Worm (Caenorhabditis elegans) whole organism, early embryonic: ENCODE measurements around the gene C25F6.8.

Experiments
- B0310.2 ChIP-seq: sonication (generic microtip); optimal IDR thresholded peaks from 2 replicates; lab custom pipeline; 2016; ENCODE audit warnings: mild to moderate bottlenecking, missing genetic modification characterization, missing compliant biosample characterization
- F13C5.2 ChIP-seq: sonication (generic microtip); optimal IDR thresholded peaks from 2 replicates; lab custom pipeline; 2017; ENCODE audit warnings: mild to moderate bottlenecking, missing genetic modification characterization, inconsistent platforms, missing compliant biosample characterization
- aly-1 ChIP-seq: sonication (generic microtip); optimal IDR thresholded peaks from 2 replicates; lab custom pipeline; 2016; ENCODE audit warnings: missing genetic modification characterization, missing compliant biosample characterization
- ama-1 ChIP-seq: fragments of 150-350 bp; optimal IDR thresholded peaks from 2 replicates; lab custom pipeline; 2014
- ceh-13 ChIP-seq: fragments of 200-800 bp; sonication (Bioruptor generic); optimal IDR thresholded peaks from 2 replicates; lab custom pipeline; 2018; ENCODE audit warnings: mild to moderate bottlenecking, missing genetic modification characterization, missing compliant biosample characterization
- ceh-36 ChIP-seq: sonication (generic microtip); optimal IDR thresholded peaks from 2 replicates; lab custom pipeline; 2016; ENCODE audit warnings: missing genetic modification characterization, inconsistent platforms, missing compliant biosample characterization
- ets-7 ChIP-seq: sonication (generic microtip); optimal IDR thresholded peaks from 2 replicates; lab custom pipeline; 2016; ENCODE audit warnings: missing genotype, missing genetic modification characterization, missing compliant biosample characterization
- flt-1 ChIP-seq: fragments of 200-800 bp; sonication (Bioruptor generic); IDR thresholded peaks from 2 replicates; pipeline ENCODE4 v1.3.6; 2022; ENCODE audit warnings: missing genetic modification characterization, missing compliant biosample characterization
- hmbx-1 ChIP-seq: sonication (generic microtip); optimal IDR thresholded peaks from 2 replicates; lab custom pipeline; 2016; ENCODE audit warnings: mild to moderate bottlenecking, missing genetic modification characterization, missing compliant biosample characterization
- hmg-4 ChIP-seq: fragments of 200-800 bp; sonication (Bioruptor generic); optimal IDR thresholded peaks from 2 replicates; lab custom pipeline; 2018; ENCODE audit warnings: mild to moderate bottlenecking, missing genetic modification characterization, missing compliant biosample characterization
- hnd-1 ChIP-seq: sonication (generic microtip); optimal IDR thresholded peaks from 2 replicates; lab custom pipeline; 2016; ENCODE audit warnings: missing genetic modification characterization, missing compliant biosample characterization
- pes-1 ChIP-seq: fragments of 200-800 bp; sonication (Bioruptor generic); IDR thresholded peaks from 2 replicates; pipeline ENCODE4 v1.3.6; 2022; ENCODE audit warnings: missing genetic modification reagents, missing genetic modification characterization, missing compliant biosample characterization
- scrt-1 ChIP-seq: fragments of 200-800 bp; sonication (Bioruptor generic); IDR thresholded peaks from 2 replicates; pipeline ENCODE4 v1.3.6; 2022; ENCODE audit warnings: missing genetic modification characterization, missing compliant biosample characterization
- sea-1 ChIP-seq: fragments of 200-800 bp; sonication (Bioruptor generic); conservative IDR thresholded peaks from 2 replicates; pipeline ENCODE4 v1.3.6; 2022; ENCODE audit warnings: missing genetic modification characterization, missing compliant biosample characterization
- tbx-11 ChIP-seq: fragments of 200-800 bp; sonication (Bioruptor generic); IDR thresholded peaks from 2 replicates; pipeline ENCODE4 v1.3.6; 2022; ENCODE audit warnings: missing genetic modification characterization, missing compliant biosample characterization
- tbx-37 ChIP-seq: fragments of 200-800 bp; sonication (Bioruptor generic); conservative IDR thresholded peaks from 2 replicates; pipeline ENCODE4 v1.3.6; 2022; ENCODE audit warnings: missing genetic modification reagents, missing genetic modification characterization, missing compliant biosample characterization
- tra-4 ChIP-seq: sonication (generic microtip); optimal IDR thresholded peaks from 2 replicates; lab custom pipeline; 2017; ENCODE audit warnings: missing genetic modification characterization, missing compliant biosample characterization

Gene C25F6.8

DNA sequence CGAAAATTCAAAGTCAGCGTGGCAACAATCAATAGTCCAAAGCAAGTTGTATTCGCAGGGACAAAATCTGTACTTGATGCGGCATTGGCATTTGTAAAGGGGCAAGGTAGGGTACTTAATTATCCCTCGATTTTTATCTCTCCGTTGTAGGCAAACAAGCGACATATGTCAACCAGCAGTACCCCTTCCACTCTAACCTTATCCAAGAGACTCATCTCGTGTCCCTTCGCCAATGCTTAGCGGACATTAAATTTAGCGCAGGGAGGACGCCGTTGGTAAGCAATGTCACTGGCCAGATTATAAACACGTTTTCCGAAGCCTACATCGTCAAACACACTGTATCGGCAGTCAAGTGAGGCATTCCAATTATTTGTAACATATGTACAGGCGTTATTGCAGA is 18.7 kb upstream of the C25F6.8 start:
- TF ChIP-seq flt-1 (peak; percentile 67), tbx-11 (GFP tag; lab: Robert Waterston, UW) (peak; percentile 75), ceh-36 (tag; lab: Kevin White, UChicago) (peak; percentile 35), ceh-13 (GFP tag; lab: Kevin White, UChicago) (peak; percentile 36), hnd-1 (tag; lab: Kevin White, UChicago) (no peak), sea-1 (GFP tag; lab: Robert Waterston, UW) (0 out of 2 replicates have a peak, but pooled peaks have one; percentile 40), tbx-37 (peak; percentile 68; the same call in 1 of the 2 replicates), F13C5.2 (peak; percentile 97), hmg-4 (GFP tag; lab: Kevin White, UChicago) (peak; percentile 93), scrt-1 (GFP tag; lab: Robert Waterston, UW) (0 out of 2 replicates have a peak, but pooled peaks have one; percentile 41), pes-1 (GFP tag; lab: Robert Waterston, UW) (no peak)

DNA sequence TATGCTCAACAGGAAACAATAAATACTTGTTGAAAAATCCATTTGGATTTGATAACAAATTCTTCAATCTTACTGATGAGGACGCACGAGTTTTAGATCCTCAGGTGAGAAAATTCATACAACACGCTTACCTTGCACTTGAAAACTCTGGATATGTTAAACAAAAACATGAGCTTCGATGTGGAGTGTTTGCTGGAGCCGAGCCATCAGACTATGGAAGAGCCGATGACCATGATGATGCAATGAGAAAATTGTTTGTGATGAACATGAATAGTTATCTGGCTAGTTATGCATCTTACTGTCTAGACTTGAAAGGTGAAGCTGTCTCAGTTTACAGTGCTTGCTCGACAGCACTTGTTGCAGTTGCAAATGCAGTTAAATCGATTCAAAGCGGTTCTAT is 14.1 kb upstream of the C25F6.8 start:
- no peak for TF ChIP-seq hmbx-1 (tag; lab: Kevin White, UChicago)
- TF ChIP-seq ceh-13 (GFP tag; lab: Kevin White, UChicago) = no peak
- TF ChIP-seq tra-4 = no peak
- TF ChIP-seq flt-1 = no peak
- TF ChIP-seq hnd-1 (tag; lab: Kevin White, UChicago) = no peak
- TF ChIP-seq tbx-11 (GFP tag; lab: Robert Waterston, UW) = no peak
- TF ChIP-seq ceh-36 (tag; lab: Kevin White, UChicago) = no peak
- TF ChIP-seq pes-1 (GFP tag; lab: Robert Waterston, UW) = no peak
- TF ChIP-seq hmg-4 (GFP tag; lab: Kevin White, UChicago) = no peak

ce11 chrX:5444863-5445262 is 3.2 kb upstream of the C25F6.8 start, which contains the start of gene itm-2:
Gene itm-2 (plus strand): TSS chrX:5445163.
- no peak for TF ChIP-seq aly-1 (tag; lab: Kevin White, UChicago)

DNA sequence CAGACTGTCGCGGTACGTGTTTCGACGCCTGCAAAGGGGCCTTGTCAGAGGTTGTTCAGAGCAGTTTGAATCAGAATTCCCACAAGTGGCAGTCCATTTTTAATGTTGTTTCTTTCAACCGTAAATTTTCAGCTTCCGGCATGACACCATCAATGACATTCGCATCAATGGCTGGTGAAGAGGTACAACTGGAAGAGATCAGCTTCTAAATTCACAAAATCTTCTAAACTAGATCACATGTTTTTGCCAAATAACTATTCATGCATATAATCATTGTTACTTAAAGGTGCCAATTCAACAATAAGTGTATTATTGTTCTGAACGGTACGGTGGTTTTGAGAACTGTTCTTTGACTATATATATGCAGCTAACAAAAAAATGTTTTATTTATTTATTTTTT is 660 bp upstream of the C25F6.8 start:
- TF ChIP-seq B0310.2 (tag; lab: Kevin White, UChicago) (no peak), hmg-4 (GFP tag; lab: Kevin White, UChicago) (no peak), hnd-1 (tag; lab: Kevin White, UChicago) (no peak), ceh-36 (tag; lab: Kevin White, UChicago) (no peak), ets-7 (tag; lab: Kevin White, UChicago) (no peak), aly-1 (tag; lab: Kevin White, UChicago) (no peak), ama-1 (lab: Kevin White, UChicago) (no peak), tra-4 (no peak), hmbx-1 (tag; lab: Kevin White, UChicago) (no peak), F13C5.2 (no peak), flt-1 (no peak), sea-1 (GFP tag; lab: Robert Waterston, UW) (no peak), tbx-37 (no peak), ceh-13 (GFP tag; lab: Kevin White, UChicago) (no peak), tbx-11 (GFP tag; lab: Robert Waterston, UW) (no peak), pes-1 (GFP tag; lab: Robert Waterston, UW) (no peak), scrt-1 (GFP tag; lab: Robert Waterston, UW) (no peak)

DNA sequence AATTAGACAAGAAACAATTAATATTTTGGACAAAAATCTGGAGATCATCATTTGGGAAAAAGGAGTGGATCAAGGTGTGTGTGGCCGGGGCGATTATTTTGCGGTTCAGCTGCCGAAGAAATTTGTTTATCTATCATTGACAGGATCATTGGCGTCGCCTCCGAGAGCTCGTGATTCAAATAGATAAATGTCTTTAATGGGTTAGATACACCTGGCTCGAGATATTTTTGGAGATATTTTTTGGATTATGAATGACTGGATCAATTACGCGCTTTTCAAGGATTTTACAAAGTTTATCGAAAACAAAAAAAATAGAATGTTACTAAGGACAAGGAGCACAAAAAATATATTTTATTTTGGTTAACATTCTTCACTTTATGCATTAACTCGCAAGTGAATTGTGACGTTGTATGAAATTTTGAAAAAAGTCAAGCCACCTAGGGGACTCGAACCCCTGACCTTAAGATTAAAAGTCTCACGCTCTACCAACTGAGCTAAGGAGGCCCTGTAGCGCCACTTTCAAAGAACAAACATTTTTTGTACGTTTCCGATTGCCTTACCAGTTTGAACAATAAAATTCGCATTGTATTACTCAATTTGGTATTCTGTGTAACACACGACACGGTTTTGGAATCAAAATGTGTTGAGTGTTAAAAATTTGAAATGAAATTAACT is 2.9 kb downstream of the C25F6.8 start, which contains the start of gene C25F6.6:
Gene C25F6.6, minus strand, starts transcription at position 51 of the 675 bp plus-strand sequence.
- TF ChIP-seq tbx-11 (GFP tag; lab: Robert Waterston, UW) (no peak), sea-1 (GFP tag; lab: Robert Waterston, UW) (no peak), B0310.2 (tag; lab: Kevin White, UChicago) (no peak), scrt-1 (GFP tag; lab: Robert Waterston, UW) (no peak), aly-1 (tag; lab: Kevin White, UChicago) (no peak), hmg-4 (GFP tag; lab: Kevin White, UChicago) (no peak)

DNA sequence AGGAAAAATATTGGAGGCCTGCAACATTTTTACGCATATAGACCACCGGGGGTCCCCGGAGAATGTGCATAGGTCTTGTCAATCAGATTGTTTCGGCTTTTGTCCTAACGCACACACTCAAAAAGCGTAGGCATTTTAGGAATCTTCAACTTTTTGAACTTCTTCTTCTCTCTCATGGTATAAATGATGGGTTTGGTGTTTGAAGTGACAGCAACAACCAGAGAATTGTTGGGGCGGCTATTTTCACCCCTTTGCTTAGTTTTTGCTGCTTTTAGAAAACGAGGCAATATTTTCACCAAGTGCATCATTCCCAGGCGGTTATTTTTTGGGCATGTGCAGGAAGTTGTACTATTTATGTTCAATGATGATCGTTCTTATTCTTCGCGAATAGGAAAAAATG is 3.7 kb downstream of the C25F6.8 start:
- TF ChIP-seq tra-4 = no peak
- no peak for TF ChIP-seq F13C5.2
- no peak for TF ChIP-seq flt-1
- TF ChIP-seq hmbx-1 (tag; lab: Kevin White, UChicago) = no peak
- no peak for TF ChIP-seq ceh-13 (GFP tag; lab: Kevin White, UChicago)
- TF ChIP-seq ets-7 (tag; lab: Kevin White, UChicago) = no peak
- TF ChIP-seq hmg-4 (GFP tag; lab: Kevin White, UChicago) = no peak
- no peak for TF ChIP-seq ama-1 (lab: Kevin White, UChicago)
- TF ChIP-seq sea-1 (GFP tag; lab: Robert Waterston, UW) = no peak
- no peak for TF ChIP-seq hnd-1 (tag; lab: Kevin White, UChicago)
- no peak for TF ChIP-seq scrt-1 (GFP tag; lab: Robert Waterston, UW)
- no peak for TF ChIP-seq tbx-11 (GFP tag; lab: Robert Waterston, UW)
- no peak for TF ChIP-seq aly-1 (tag; lab: Kevin White, UChicago)
- no peak for TF ChIP-seq B0310.2 (tag; lab: Kevin White, UChicago)
- TF ChIP-seq pes-1 (GFP tag; lab: Robert Waterston, UW) = no peak
- no peak for TF ChIP-seq tbx-37
- no peak for TF ChIP-seq ceh-36 (tag; lab: Kevin White, UChicago)

- no peak for TF ChIP-seq aly-1 (tag; lab: Kevin White, UChicago)
- no peak for TF ChIP-seq scrt-1 (GFP tag; lab: Robert Waterston, UW)
- TF ChIP-seq hmbx-1 (tag; lab: Kevin White, UChicago) = no peak
- no peak for TF ChIP-seq ceh-36 (tag; lab: Kevin White, UChicago)
- TF ChIP-seq pes-1 (GFP tag; lab: Robert Waterston, UW) = no peak
- no peak for TF ChIP-seq tbx-11 (GFP tag; lab: Robert Waterston, UW)
- TF ChIP-seq tbx-37 = no peak
- TF ChIP-seq B0310.2 (tag; lab: Kevin White, UChicago) = no peak
- no peak for TF ChIP-seq ceh-13 (GFP tag; lab: Kevin White, UChicago)
- TF ChIP-seq sea-1 (GFP tag; lab: Robert Waterston, UW) = no peak
- no peak for TF ChIP-seq hmg-4 (GFP tag; lab: Kevin White, UChicago)
- TF ChIP-seq tra-4 = no peak
- TF ChIP-seq ama-1 (lab: Kevin White, UChicago) = no peak
Measured at ce11 chrX:5455107-5455506, 7.1 kb downstream of the C25F6.8 start.
